Worm (Caenorhabditis elegans) whole organism, midembryonic: ENCODE data around the gene ugt-29.

Source experiments
- T22C8.4 ChIP-seq: fragments of 200-800 bp; sonication (Bioruptor generic); IDR thresholded peaks from 2 replicates; pipeline ENCODE4 v1.3.6; 2022; ENCODE audit warnings: missing genetic modification characterization, missing compliant biosample characterization
- cog-1 ChIP-seq: sonication (generic microtip); optimal IDR thresholded peaks from 2 replicates; lab custom pipeline; 2016; ENCODE audit warnings: missing genetic modification characterization, missing compliant biosample characterization
- flt-1 ChIP-seq: fragments of 200-800 bp; sonication (Bioruptor generic); IDR thresholded peaks from 2 replicates; pipeline ENCODE4 v1.3.6; 2022; ENCODE audit warnings: missing genetic modification characterization, missing compliant biosample characterization
- klf-2 ChIP-seq: fragments of 200-800 bp; sonication (Bioruptor generic); conservative IDR thresholded peaks from 2 replicates; pipeline ENCODE4 v1.3.6; 2022; ENCODE audit warnings: missing genetic modification reagents, missing genetic modification characterization, missing compliant biosample characterization
- med-1 ChIP-seq: sonication (generic microtip); optimal IDR thresholded peaks from 2 replicates; lab custom pipeline; 2017; ENCODE audit warnings: missing genetic modification characterization, mild to moderate bottlenecking, missing compliant biosample characterization, antibody characterized with exemption, missing genetic modification reagents; ENCODE audit not compliant: insufficient read depth
- ref-1 ChIP-seq: fragments of 200-800 bp; sonication (Bioruptor generic); conservative IDR thresholded peaks from 2 replicates; pipeline ENCODE4 v1.3.6; 2022; ENCODE audit warnings: missing genetic modification reagents, missing genetic modification characterization, missing compliant biosample characterization
- ztf-23 ChIP-seq: fragments of 200-800 bp; sonication (Bioruptor generic); IDR thresholded peaks from 2 replicates; pipeline ENCODE4 v1.3.6; 2022; ENCODE audit warnings: missing genetic modification reagents, missing genetic modification characterization, missing compliant biosample characterization
- ztf-29 ChIP-seq: fragments of 200-800 bp; sonication (Bioruptor generic); IDR thresholded peaks from 2 replicates; pipeline ENCODE4 v1.3.6; 2022; ENCODE audit warnings: missing genetic modification reagents, missing genetic modification characterization, missing compliant biosample characterization

DNA sequence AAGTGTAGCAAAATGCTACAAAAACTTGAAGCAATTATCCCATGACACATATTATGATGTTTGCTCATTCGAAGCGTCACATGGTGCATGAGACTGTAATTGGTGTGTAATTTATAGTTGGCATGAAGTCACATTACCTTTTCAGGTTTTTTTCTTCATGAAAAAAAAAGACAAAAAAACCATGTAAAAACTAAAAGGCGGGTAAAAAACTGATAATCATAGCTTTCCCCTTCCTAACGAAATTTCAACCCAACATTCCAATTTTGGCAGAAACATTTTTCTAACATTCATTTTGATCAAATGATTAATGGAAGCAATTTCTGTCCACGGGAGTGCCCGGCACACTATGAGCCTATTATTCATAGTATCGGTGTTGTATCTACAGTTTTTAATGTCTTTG is 48.7 kb upstream of the ugt-29 start, which contains the start of gene sri-4:
- no peak for TF ChIP-seq flt-1 (GFP tag; lab: Robert Waterston, UW)
- no peak for TF ChIP-seq ztf-23 (GFP tag; lab: Robert Waterston, UW)
- no peak for TF ChIP-seq cog-1
- TF ChIP-seq ref-1 (GFP tag; lab: Robert Waterston, UW) = no peak
- no peak for TF ChIP-seq klf-2 (GFP tag; lab: Robert Waterston, UW)
- TF ChIP-seq T22C8.4 (GFP tag; lab: Robert Waterston, UW) = no peak
- no peak for TF ChIP-seq ztf-29 (GFP tag; lab: Robert Waterston, UW)
- no peak for TF ChIP-seq med-1 (GFP tag; lab: Kevin White, UChicago)
